Worm (Caenorhabditis elegans) whole organism, L3 larva: ENCODE results near the gene fbxa-224.

Source experiments
- aly-2 ChIP-seq: fragments of 150-350 bp; optimal IDR thresholded peaks from 2 replicates; lab custom pipeline; 2014; ENCODE audit warnings: missing biosample characterization, missing genetic modification characterization
- ama-1 ChIP-seq: fragments of 150-350 bp; optimal IDR thresholded peaks from 2 replicates; lab custom pipeline; 2018
- ceh-16 ChIP-seq: sonication (generic microtip); optimal IDR thresholded peaks from 2 replicates; lab custom pipeline; 2017; ENCODE audit warnings: missing biosample characterization, missing genetic modification characterization
- ceh-28 ChIP-seq: fragments of 150-350 bp; optimal IDR thresholded peaks from 2 replicates; lab custom pipeline; 2014; ENCODE audit warnings: missing biosample characterization, missing genetic modification reagents, missing genetic modification characterization
- ceh-9 ChIP-seq: sonication (generic microtip); optimal IDR thresholded peaks from 2 replicates; lab custom pipeline; 2018; ENCODE audit warnings: missing biosample characterization, missing genetic modification characterization
- egl-27 ChIP-seq: sonication (generic microtip); optimal IDR thresholded peaks from 4 replicates; lab custom pipeline; 2017; ENCODE audit warnings: missing biosample characterization, missing genetic modification reagents, missing genetic modification characterization
- egl-5 ChIP-seq: fragments of 150-350 bp; optimal IDR thresholded peaks from 2 replicates; lab custom pipeline; 2017; ENCODE audit warnings: missing biosample characterization, missing genetic modification reagents, missing genetic modification characterization, inconsistent platforms
- elt-3 ChIP-seq, 3 experiments: fragments of 150-350 bp in 1 of 3; sonication (generic microtip) in 2 of 3; optimal IDR thresholded peaks; 2 replicates in 2 of 3; 4 replicates in 1 of 3; lab custom pipeline; 2014 to 2017; ENCODE audit warnings: missing biosample characterization in 3 of 3, missing genetic modification characterization in 3 of 3
- eor-1 ChIP-seq, 2 experiments: fragments of 150-350 bp; optimal IDR thresholded peaks; 2 replicates each; lab custom pipeline; 2014 to 2018; ENCODE audit warnings: missing biosample characterization in 2 of 2, missing genetic modification characterization in 2 of 2
- fkh-10 ChIP-seq: sonication (generic microtip); optimal IDR thresholded peaks from 2 replicates; lab custom pipeline; 2017; ENCODE audit warnings: missing biosample characterization, missing genetic modification reagents, missing genetic modification characterization
- hmg-11 ChIP-seq: sonication (generic microtip); optimal IDR thresholded peaks from 2 replicates; lab custom pipeline; 2016; ENCODE audit warnings: missing genetic modification characterization, missing compliant biosample characterization
- jun-1 ChIP-seq: fragments of 150-350 bp; optimal IDR thresholded peaks from 2 replicates; lab custom pipeline; 2014; ENCODE audit warnings: missing biosample characterization, missing genetic modification reagents, missing genetic modification characterization
- lin-15B ChIP-seq: fragments of 150-350 bp; optimal IDR thresholded peaks from 2 replicates; lab custom pipeline; 2014; ENCODE audit warnings: missing biosample characterization, missing genetic modification characterization
- lin-39 ChIP-seq: fragments of 150-350 bp; optimal IDR thresholded peaks from 2 replicates; lab custom pipeline; 2018; ENCODE audit warnings: missing biosample characterization, missing genetic modification reagents, missing genetic modification characterization
- mdl-1 ChIP-seq: fragments of 150-350 bp; optimal IDR thresholded peaks from 2 replicates; lab custom pipeline; 2014; ENCODE audit warnings: missing biosample characterization, missing genetic modification characterization
- mml-1 ChIP-seq: fragments of 150-350 bp; sonication (generic microtip); optimal IDR thresholded peaks from 3 replicates; lab custom pipeline; 2014; ENCODE audit warnings: missing biosample characterization, missing genetic modification characterization
- nfya-1 ChIP-seq: sonication (generic microtip); optimal IDR thresholded peaks from 2 replicates; lab custom pipeline; 2017; ENCODE audit warnings: missing genetic modification characterization, mild to moderate bottlenecking, missing compliant biosample characterization, antibody characterized with exemption, moderate library complexity; ENCODE audit not compliant: insufficient read depth
- nhr-11 ChIP-seq: fragments of 150-350 bp; optimal IDR thresholded peaks from 2 replicates; lab custom pipeline; 2014; ENCODE audit warnings: missing biosample characterization, missing genetic modification characterization
- nhr-12 ChIP-seq: fragments of 150-350 bp; optimal IDR thresholded peaks from 2 replicates; lab custom pipeline; 2014; ENCODE audit warnings: missing biosample characterization, missing genetic modification characterization
- nhr-23 ChIP-seq: fragments of 150-350 bp; optimal IDR thresholded peaks from 2 replicates; lab custom pipeline; 2014; ENCODE audit warnings: missing biosample characterization, missing genetic modification reagents, missing genetic modification characterization
- nhr-237 ChIP-seq: fragments of 150-350 bp; optimal IDR thresholded peaks from 2 replicates; lab custom pipeline; 2014; ENCODE audit warnings: missing biosample characterization, missing genetic modification characterization
- nhr-28 ChIP-seq: fragments of 150-350 bp; optimal IDR thresholded peaks from 2 replicates; lab custom pipeline; 2014; ENCODE audit warnings: missing biosample characterization, missing genetic modification characterization
- nhr-43 ChIP-seq: sonication (generic microtip); optimal IDR thresholded peaks from 2 replicates; lab custom pipeline; 2016; ENCODE audit warnings: mild to moderate bottlenecking, missing genetic modification characterization, missing compliant biosample characterization; ENCODE audit not compliant: poor library complexity, severe bottlenecking
- nhr-67 ChIP-seq: fragments of 150-350 bp; optimal IDR thresholded peaks from 2 replicates; lab custom pipeline; 2014; ENCODE audit warnings: missing biosample characterization, missing genetic modification characterization
- nhr-76 ChIP-seq: fragments of 150-350 bp; sonication (generic microtip); optimal IDR thresholded peaks from 5 replicates; lab custom pipeline; 2014; ENCODE audit warnings: missing biosample characterization, missing genetic modification characterization
- pha-4 ChIP-seq: fragments of 150-350 bp; optimal IDR thresholded peaks from 2 replicates; lab custom pipeline; 2014; ENCODE audit warnings: missing biosample characterization, missing genetic modification reagents, missing genetic modification characterization
- sea-2 ChIP-seq: fragments of 150-350 bp; sonication (generic microtip); optimal IDR thresholded peaks from 4 replicates; lab custom pipeline; 2014; ENCODE audit warnings: missing biosample characterization, missing genetic modification reagents, missing genetic modification characterization
- skn-1 ChIP-seq: fragments of 150-350 bp; optimal IDR thresholded peaks from 2 replicates; lab custom pipeline; 2014; ENCODE audit warnings: missing biosample characterization, missing genetic modification characterization
- snpc-4 ChIP-seq: fragments of 150-350 bp; optimal IDR thresholded peaks from 2 replicates; lab custom pipeline; 2014; ENCODE audit warnings: missing biosample characterization, missing genetic modification characterization
- tbx-2 ChIP-seq: sonication (generic microtip); optimal IDR thresholded peaks from 2 replicates; lab custom pipeline; 2016; ENCODE audit warnings: mild to moderate bottlenecking, missing genetic modification characterization, missing compliant biosample characterization
- unc-39 ChIP-seq: sonication (generic microtip); optimal IDR thresholded peaks from 4 replicates; lab custom pipeline; 2017; ENCODE audit warnings: missing biosample characterization, missing genetic modification characterization
- unc-62 ChIP-seq: fragments of 150-350 bp; sonication (generic microtip); optimal IDR thresholded peaks from 4 replicates; lab custom pipeline; 2014; ENCODE audit warnings: missing biosample characterization, missing genetic modification reagents, missing genetic modification characterization
- ztf-11 ChIP-seq: fragments of 150-350 bp; optimal IDR thresholded peaks from 2 replicates; lab custom pipeline; 2014; ENCODE audit warnings: missing biosample characterization, missing genetic modification characterization
- ztf-4 ChIP-seq: fragments of 150-350 bp; optimal IDR thresholded peaks from 2 replicates; lab custom pipeline; 2014; ENCODE audit warnings: missing biosample characterization, missing genetic modification characterization

fbxa-224 gene

DNA sequence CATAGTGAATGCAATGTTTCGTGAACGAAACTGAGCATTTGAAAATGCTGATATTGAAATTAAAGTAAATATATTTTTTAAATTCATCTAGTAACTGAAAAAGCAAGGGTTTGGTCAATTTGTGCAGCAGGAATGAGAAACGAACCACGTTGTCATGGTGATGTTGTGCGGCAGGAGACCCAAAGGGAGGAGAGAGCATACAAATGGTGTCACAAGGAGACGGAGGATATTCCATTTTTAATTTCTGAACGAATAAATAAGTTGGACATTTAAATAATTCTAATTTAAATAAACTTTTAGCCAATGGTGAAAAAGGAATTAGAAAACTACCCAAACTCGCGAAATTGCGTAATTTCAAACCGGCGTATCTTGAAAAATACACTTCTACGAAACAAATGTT lies 35.6 kb upstream of the fbxa-224 start, which contains the start of gene mks-3:
mks-3 (minus strand) TSS at position 101 of the 400 bp plus-strand sequence.
- TF ChIP-seq nhr-12 (tag; lab: Kevin White, UChicago) (no peak), pha-4 (no peak), ceh-28 (tag; lab: Kevin White, UChicago) (no peak), aly-2 (tag; lab: Kevin White, UChicago) (no peak), nhr-67 (tag; lab: Kevin White, UChicago) (no peak), tbx-2 (tag; lab: Kevin White, UChicago) (no peak), nhr-23 (tag; lab: Kevin White, UChicago) (no peak), nhr-237 (tag; lab: Kevin White, UChicago) (no peak), nhr-28 (tag; lab: Kevin White, UChicago) (no peak), ztf-11 (tag; lab: Kevin White, UChicago) (no peak), jun-1 (no peak), ceh-9 (tag; lab: Kevin White, UChicago) (no peak), mml-1 (tag; lab: Kevin White, UChicago) (no peak), ztf-4 (no peak), unc-62 (GFP tag; lab: Kevin White, UChicago) (no peak), hmg-11 (tag; lab: Kevin White, UChicago) (no peak), lin-39 (tag; lab: Kevin White, UChicago) (no peak), nhr-43 (no peak), mdl-1 (tag; lab: Kevin White, UChicago) (no peak)

DNA sequence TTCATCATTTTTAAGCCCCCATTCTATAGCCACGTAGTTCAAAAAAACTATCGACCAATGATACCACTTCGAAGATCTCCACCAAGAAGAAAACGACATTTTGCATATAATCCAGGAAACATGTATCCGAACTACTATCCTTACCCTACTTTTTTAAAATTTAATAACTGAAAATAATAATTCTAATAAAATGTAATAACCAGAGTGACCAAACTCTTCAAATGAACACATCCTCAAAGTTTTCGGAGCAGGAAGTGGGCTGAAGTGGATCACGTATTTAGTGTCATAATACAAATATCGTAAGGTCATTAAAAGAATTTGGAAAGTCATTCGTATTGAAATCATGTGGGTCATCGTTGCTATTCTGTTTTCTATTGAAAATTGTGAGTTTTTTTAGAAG lies 29.5 kb upstream of the fbxa-224 start, which contains the start of gene F35D2.6:
F35D2.6 (plus strand) TSS at position 301 of the 400 bp plus-strand sequence.
- TF ChIP-seq nfya-1 (tag; lab: Kevin White, UChicago) (no peak), egl-27 (no peak), snpc-4 (tag; lab: Kevin White, UChicago) (no peak), ceh-16 (tag; lab: Kevin White, UChicago) (no peak), skn-1 (no peak), fkh-10 (GFP tag; lab: Kevin White, UChicago) (no peak), nhr-43 (no peak), ceh-28 (tag; lab: Kevin White, UChicago) (no peak), sea-2 (GFP tag; lab: Kevin White, UChicago) (no peak), nhr-28 (tag; lab: Kevin White, UChicago) (no peak), ztf-11 (tag; lab: Kevin White, UChicago) (no peak), lin-15B (tag; lab: Kevin White, UChicago) (no peak), nhr-76 (no peak)

DNA sequence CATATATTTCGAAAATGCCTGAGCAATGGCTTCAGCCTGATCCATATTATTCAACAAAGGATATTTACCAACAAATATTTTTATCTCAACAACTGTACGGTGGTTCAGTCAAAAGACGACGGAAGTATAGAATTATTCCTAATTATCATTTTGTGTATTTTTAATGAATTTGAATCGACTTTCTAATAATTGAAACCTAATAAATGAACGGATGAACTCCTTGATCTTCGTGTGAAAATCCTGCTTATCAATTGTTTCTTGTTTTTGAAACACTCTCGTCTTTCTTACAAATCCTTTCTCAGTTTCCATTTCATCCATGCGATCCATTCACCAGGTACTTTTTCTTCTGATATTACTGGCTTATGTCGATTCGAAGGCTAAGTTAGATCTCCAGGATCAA lies 27.7 kb upstream of the fbxa-224 start, which contains the start of gene F35D2.1:
F35D2.1 (plus strand) TSS at position 301 of the 400 bp plus-strand sequence.
- TF ChIP-seq eor-1 (tag; optimal IDR thresholded peaks at IDR 0.05; lab: Kevin White, UChicago) (no peak), ama-1 (lab: Kevin White, UChicago) (no peak), elt-3 (tag; optimal IDR thresholded peaks at IDR 0.05; lab: Kevin White, UChicago) (no peak), lin-39 (tag; lab: Kevin White, UChicago) (no peak), ztf-11 (tag; lab: Kevin White, UChicago) (no peak), jun-1 (no peak), nhr-11 (tag; lab: Kevin White, UChicago) (no peak), tbx-2 (tag; lab: Kevin White, UChicago) (no peak), unc-39 (no peak)

DNA sequence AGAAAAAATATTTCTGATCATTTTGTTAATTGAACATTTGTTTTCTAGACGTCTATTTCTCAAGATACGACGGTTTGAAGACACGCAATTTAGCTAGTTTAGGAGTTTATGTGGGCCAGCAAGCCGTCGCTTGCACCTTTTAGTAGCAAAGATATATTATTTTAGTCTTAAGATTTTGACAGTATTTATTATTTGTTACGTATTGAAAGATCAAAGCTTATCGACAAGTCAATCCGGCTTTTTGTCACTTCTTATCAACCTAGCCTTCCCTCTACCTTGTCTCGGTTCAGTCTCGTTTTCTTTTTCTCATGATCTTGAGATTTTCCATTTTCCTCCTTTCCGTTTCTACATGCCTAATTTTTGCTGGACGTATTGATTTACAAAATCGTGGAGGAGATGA lies 26.2 kb upstream of the fbxa-224 start, which contains the start of gene F35D2.2:
F35D2.2 (plus strand) TSS at position 301 of the 400 bp plus-strand sequence.
- TF ChIP-seq egl-5 (tag; lab: Kevin White, UChicago), result no peak

DNA sequence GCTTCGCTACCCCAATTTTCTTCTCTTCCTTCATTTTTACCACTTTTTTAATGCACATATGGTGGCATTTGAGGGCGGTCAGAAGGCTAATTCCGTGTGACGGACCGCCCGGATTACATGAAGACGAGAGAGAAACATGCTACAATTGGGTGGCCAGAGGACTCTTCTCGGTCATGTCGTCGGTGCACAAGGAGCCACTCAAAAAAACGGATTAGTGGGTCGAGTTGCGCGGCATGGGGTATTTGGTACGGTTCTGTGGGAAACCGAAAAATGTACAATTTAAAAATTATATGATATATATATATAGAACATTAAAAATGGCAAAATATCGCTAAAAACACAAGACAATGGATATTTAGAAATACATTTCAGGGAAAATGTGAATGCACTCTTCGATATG lies 22.9 kb upstream of the fbxa-224 start:
- TF ChIP-seq ceh-16 (tag; lab: Kevin White, UChicago), result no peak
- no peak for TF ChIP-seq nfya-1 (tag; lab: Kevin White, UChicago)
